Worm (Caenorhabditis elegans) whole organism, young adult: Measurements from ENCODE around the gene F45D3.2.

Experiments
- ceh-100 ChIP-seq: fragments of 200-800 bp; sonication (Bioruptor generic); IDR thresholded peaks from 2 replicates; pipeline ENCODE4 v1.3.6; 2022; ENCODE audit warnings: missing genetic modification reagents, missing genetic modification characterization, missing compliant biosample characterization
- chd-7 ChIP-seq: sonication (generic microtip); optimal IDR thresholded peaks from 2 replicates; lab custom pipeline; 2016; ENCODE audit warnings: mild to moderate bottlenecking, missing genetic modification characterization, moderate library complexity, missing compliant biosample characterization

- no peak for TF ChIP-seq chd-7 (tag; lab: Kevin White, UChicago)
- no peak for TF ChIP-seq ceh-100 (GFP tag; lab: Robert Waterston, UW)
Measured at ce11 chrV:12584771-12585170, 43.9 kb downstream of the F45D3.2 start.
